Worm (Caenorhabditis elegans) whole organism, late embryonic: ENCODE data around the gene E04F6.4.

Experiments used
- C08G9.2 ChIP-seq: sonication (generic microtip); optimal IDR thresholded peaks from 2 replicates; lab custom pipeline; 2016; ENCODE audit warnings: mild to moderate bottlenecking, missing genetic modification characterization, moderate library complexity, missing compliant biosample characterization
- C38D4.7 ChIP-seq: fragments of 200-800 bp; sonication (Bioruptor generic); optimal IDR thresholded peaks from 2 replicates; lab custom pipeline; 2018; ENCODE audit warnings: mild to moderate bottlenecking, missing genetic modification characterization, moderate library complexity, missing compliant biosample characterization
- F13H6.1 ChIP-seq: sonication (generic microtip); optimal IDR thresholded peaks from 2 replicates; lab custom pipeline; 2016; ENCODE audit warnings: missing genetic modification characterization, missing compliant biosample characterization
- K02D7.2 ChIP-seq: sonication (generic microtip); optimal IDR thresholded peaks from 2 replicates; lab custom pipeline; 2017; ENCODE audit warnings: mild to moderate bottlenecking, missing genetic modification characterization, missing compliant biosample characterization
- K09A11.1 ChIP-seq: sonication (generic microtip); optimal IDR thresholded peaks from 2 replicates; lab custom pipeline; 2017; ENCODE audit warnings: antibody characterized with exemption, mild to moderate bottlenecking, missing genetic modification characterization, missing compliant biosample characterization; ENCODE audit not compliant: insufficient read depth
- T23F11.4 ChIP-seq: fragments of 200-800 bp; sonication (Bioruptor generic); optimal IDR thresholded peaks from 2 replicates; lab custom pipeline; 2018; ENCODE audit warnings: mild to moderate bottlenecking, missing genetic modification characterization, missing compliant biosample characterization
- Y22D7AL.16 ChIP-seq: sonication (generic microtip); optimal IDR thresholded peaks from 2 replicates; lab custom pipeline; 2016; ENCODE audit warnings: missing genetic modification characterization, missing compliant biosample characterization
- ahr-1 ChIP-seq: sonication (generic microtip); optimal IDR thresholded peaks from 2 replicates; lab custom pipeline; 2016; ENCODE audit warnings: missing genetic modification characterization, missing compliant biosample characterization
- ceh-22 ChIP-seq: sonication (generic microtip); optimal IDR thresholded peaks from 2 replicates; lab custom pipeline; 2017; ENCODE audit warnings: missing biosample characterization, missing genetic modification characterization
- ceh-30 ChIP-seq: fragments of 150-350 bp; optimal IDR thresholded peaks from 2 replicates; lab custom pipeline; 2014; ENCODE audit warnings: missing biosample characterization, missing genetic modification characterization
- ceh-34 ChIP-seq: sonication (generic microtip); optimal IDR thresholded peaks from 2 replicates; lab custom pipeline; 2016; ENCODE audit warnings: mild to moderate bottlenecking, missing genetic modification characterization, missing compliant biosample characterization
- ceh-45 ChIP-seq: fragments of 200-800 bp; sonication (Bioruptor generic); IDR thresholded peaks from 2 replicates; pipeline ENCODE4 v1.3.6; 2022; ENCODE audit warnings: missing genetic modification reagents, missing genetic modification characterization, missing compliant biosample characterization
- ceh-48 ChIP-seq: sonication (generic microtip); optimal IDR thresholded peaks from 2 replicates; lab custom pipeline; 2016; ENCODE audit warnings: missing genetic modification characterization, inconsistent platforms, missing compliant biosample characterization
- dve-1 ChIP-seq: sonication (generic microtip); optimal IDR thresholded peaks from 2 replicates; lab custom pipeline; 2017; ENCODE audit warnings: antibody characterized with exemption, mild to moderate bottlenecking, missing genetic modification characterization, missing compliant biosample characterization
- elt-2 ChIP-seq: sonication (generic microtip); optimal IDR thresholded peaks from 2 replicates; lab custom pipeline; 2016; ENCODE audit warnings: missing genetic modification reagents, missing genetic modification characterization, missing compliant biosample characterization
- ets-4 ChIP-seq: sonication (generic microtip); optimal IDR thresholded peaks from 2 replicates; lab custom pipeline; 2016; ENCODE audit warnings: missing genetic modification characterization, missing compliant biosample characterization
- fax-1 ChIP-seq: sonication (generic microtip); optimal IDR thresholded peaks from 2 replicates; lab custom pipeline; 2016; ENCODE audit warnings: missing genotype, missing genetic modification characterization, missing compliant biosample characterization
- fkh-6 ChIP-seq: sonication (generic microtip); optimal IDR thresholded peaks from 2 replicates; lab custom pipeline; 2016; ENCODE audit warnings: missing genetic modification characterization, missing compliant biosample characterization
- gmeb-2 ChIP-seq: sonication (generic microtip); optimal IDR thresholded peaks from 2 replicates; lab custom pipeline; 2016; ENCODE audit warnings: missing genetic modification characterization, inconsistent platforms, missing compliant biosample characterization
- hlh-15 ChIP-seq: sonication (generic microtip); optimal IDR thresholded peaks from 2 replicates; lab custom pipeline; 2016; ENCODE audit warnings: missing genetic modification characterization, missing compliant biosample characterization
- hlh-6 ChIP-seq: sonication (generic microtip); optimal IDR thresholded peaks from 2 replicates; lab custom pipeline; 2016; ENCODE audit warnings: missing genotype, missing genetic modification characterization, missing compliant biosample characterization
- hlh-8 ChIP-seq: sonication (generic microtip); optimal IDR thresholded peaks from 2 replicates; lab custom pipeline; 2016; ENCODE audit warnings: missing genotype, missing genetic modification characterization, missing compliant biosample characterization
- madf-2 ChIP-seq: sonication (generic microtip); optimal IDR thresholded peaks from 2 replicates; lab custom pipeline; 2017; ENCODE audit warnings: missing genetic modification characterization, missing compliant biosample characterization
- mec-3 ChIP-seq: sonication (generic microtip); optimal IDR thresholded peaks from 2 replicates; lab custom pipeline; 2016; ENCODE audit warnings: borderline replicate concordance, missing genetic modification characterization, missing compliant biosample characterization
- npax-4 ChIP-seq: sonication (generic microtip); optimal IDR thresholded peaks from 2 replicates; lab custom pipeline; 2016; ENCODE audit warnings: missing genetic modification characterization, missing compliant biosample characterization
- pax-1 ChIP-seq: fragments of 150-350 bp; optimal IDR thresholded peaks from 2 replicates; lab custom pipeline; 2014; ENCODE audit warnings: missing biosample characterization, missing genetic modification characterization
- pha-2 ChIP-seq: sonication (generic microtip); optimal IDR thresholded peaks from 2 replicates; lab custom pipeline; 2017; ENCODE audit warnings: mild to moderate bottlenecking, missing genetic modification characterization, missing compliant biosample characterization
- pqm-1 ChIP-seq: sonication (generic microtip); optimal IDR thresholded peaks from 2 replicates; lab custom pipeline; 2016; ENCODE audit warnings: missing genetic modification characterization, missing compliant biosample characterization
- ref-2 ChIP-seq: sonication (generic microtip); optimal IDR thresholded peaks from 2 replicates; lab custom pipeline; 2016; ENCODE audit warnings: missing genetic modification characterization, missing compliant biosample characterization
- rnt-1 ChIP-seq: sonication (generic microtip); optimal IDR thresholded peaks from 2 replicates; lab custom pipeline; 2016; ENCODE audit warnings: missing genetic modification characterization, missing compliant biosample characterization
- sdc-2 ChIP-seq: sonication (generic microtip); optimal IDR thresholded peaks from 2 replicates; lab custom pipeline; 2016; ENCODE audit warnings: missing genotype, missing genetic modification characterization, missing compliant biosample characterization
- sox-2 ChIP-seq: fragments of 200-800 bp; sonication (Bioruptor generic); IDR thresholded peaks from 2 replicates; pipeline ENCODE4 v1.3.6; 2022; ENCODE audit warnings: missing genetic modification reagents, missing genetic modification characterization, missing compliant biosample characterization
- sox-4 ChIP-seq: sonication (generic microtip); optimal IDR thresholded peaks from 2 replicates; lab custom pipeline; 2017; ENCODE audit warnings: mild to moderate bottlenecking, missing genetic modification characterization, inconsistent platforms, missing compliant biosample characterization
- tbx-2 ChIP-seq: sonication (generic microtip); optimal IDR thresholded peaks from 2 replicates; lab custom pipeline; 2016; ENCODE audit warnings: missing genetic modification characterization, missing compliant biosample characterization
- tbx-7 ChIP-seq: sonication (generic microtip); optimal IDR thresholded peaks from 2 replicates; lab custom pipeline; 2016; ENCODE audit warnings: missing genotype, missing genetic modification characterization, missing compliant biosample characterization
- ttx-3 ChIP-seq: sonication (generic microtip); optimal IDR thresholded peaks from 2 replicates; lab custom pipeline; 2016; ENCODE audit warnings: missing genetic modification reagents, missing genetic modification characterization, missing compliant biosample characterization
- zip-5 ChIP-seq: sonication (generic microtip); optimal IDR thresholded peaks from 2 replicates; lab custom pipeline; 2016; ENCODE audit warnings: missing genetic modification characterization, missing compliant biosample characterization

The E04F6.4 gene

ce11 chrII:7200051-7200599 lies 10.9 kb downstream of the E04F6.4 start, which contains the start of gene pcrg-1 (continued):
- TF ChIP-seq sdc-2 (tag; lab: Kevin White, UChicago): peak; percentile 69
- peak; percentile 85 for TF ChIP-seq madf-2
- TF ChIP-seq ahr-1 (tag; lab: Kevin White, UChicago): peak; percentile 83
- TF ChIP-seq ceh-45 (GFP tag; lab: Robert Waterston, UW): peak; percentile 84
- TF ChIP-seq hlh-8 (tag; lab: Kevin White, UChicago): peak; percentile 44
- TF ChIP-seq fax-1 (tag; lab: Kevin White, UChicago): peak; percentile 75
- no peak for TF ChIP-seq ceh-30 (tag; lab: Kevin White, UChicago)
- peak; percentile 85 for TF ChIP-seq tbx-2
- peak; percentile 77 for TF ChIP-seq ref-2 (tag; lab: Kevin White, UChicago)
- peak; percentile 76 for TF ChIP-seq C08G9.2 (tag; lab: Kevin White, UChicago)
- TF ChIP-seq ceh-34: peak; percentile 84
- TF ChIP-seq ttx-3 (tag; lab: Kevin White, UChicago): peak; percentile 77
- peak; percentile 78 for TF ChIP-seq pha-2 (tag; lab: Kevin White, UChicago)
- peak; percentile 89 for TF ChIP-seq F13H6.1 (tag; lab: Kevin White, UChicago)
- peak; percentile 39 for TF ChIP-seq mec-3 (tag; lab: Kevin White, UChicago)
- peak; percentile 52 for TF ChIP-seq ets-4 (tag; lab: Kevin White, UChicago)
- TF ChIP-seq fkh-6 (tag; lab: Kevin White, UChicago): peak; percentile 86
- peak; percentile 45 for TF ChIP-seq zip-5 (tag; lab: Kevin White, UChicago)

DNA sequence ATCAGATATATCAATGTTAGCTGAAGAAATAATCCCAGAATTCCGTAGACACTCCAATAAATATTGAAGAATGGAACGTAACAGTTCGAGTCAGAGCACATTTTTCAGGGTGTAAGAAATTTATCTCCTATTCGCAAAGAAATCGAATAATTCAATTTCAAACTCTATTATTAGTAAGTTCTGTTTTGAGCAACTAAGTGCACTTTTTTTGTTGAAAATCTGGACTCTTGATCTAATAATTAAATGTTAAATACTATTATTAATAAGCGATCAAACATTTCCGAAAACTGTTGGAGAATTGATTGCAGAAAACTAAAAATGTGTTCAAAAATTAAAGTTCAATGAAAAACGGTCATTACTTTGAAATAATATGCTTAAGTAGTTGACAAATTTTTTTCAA lies 13.9 kb downstream of the E04F6.4 start, which contains the start of gene srd-56:
Gene srd-56 (minus strand): TSS at position 101 of the 400 bp plus-strand sequence.
- TF ChIP-seq hlh-15 (tag; lab: Kevin White, UChicago) (no peak), K09A11.1 (tag; lab: Kevin White, UChicago) (no peak), ceh-22 (tag; lab: Kevin White, UChicago) (no peak), madf-2 (no peak), ceh-45 (GFP tag; lab: Robert Waterston, UW) (no peak), npax-4 (tag; lab: Kevin White, UChicago) (no peak), hlh-6 (tag; lab: Kevin White, UChicago) (no peak), pqm-1 (tag; lab: Kevin White, UChicago) (no peak), pax-1 (no peak), sox-4 (tag; lab: Kevin White, UChicago) (no peak), sox-2 (GFP tag; lab: Robert Waterston, UW) (no peak), C08G9.2 (tag; lab: Kevin White, UChicago) (no peak), dve-1 (tag; lab: Kevin White, UChicago) (no peak), fax-1 (tag; lab: Kevin White, UChicago) (no peak)

DNA sequence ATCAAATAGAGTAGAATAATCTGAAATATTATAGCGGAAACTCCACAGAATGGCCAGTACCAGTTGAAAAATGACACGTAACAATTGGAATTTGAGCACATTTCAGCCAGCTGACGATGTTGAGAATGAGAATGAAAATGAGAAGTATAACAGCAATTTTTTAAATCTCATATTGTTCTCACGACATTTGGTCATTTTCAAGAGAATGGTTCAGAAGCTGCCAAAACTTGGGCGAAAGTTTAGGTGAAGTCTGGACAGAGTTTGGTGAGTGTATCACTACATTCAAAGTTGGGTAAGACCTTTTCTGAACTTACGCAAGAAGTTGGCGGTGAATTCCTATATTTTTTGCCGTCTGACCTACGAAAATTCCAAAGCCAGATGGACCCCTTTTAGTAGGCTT lies 15.7 kb downstream of the E04F6.4 start, which contains the start of gene srd-58:
Gene srd-58 (minus strand): TSS at position 101 of the 400 bp plus-strand sequence.
- TF ChIP-seq tbx-7 (tag; lab: Kevin White, UChicago) (no peak), rnt-1 (tag; lab: Kevin White, UChicago) (no peak), elt-2 (tag; lab: Kevin White, UChicago) (no peak), C38D4.7 (GFP tag; lab: Kevin White, UChicago) (no peak)

DNA sequence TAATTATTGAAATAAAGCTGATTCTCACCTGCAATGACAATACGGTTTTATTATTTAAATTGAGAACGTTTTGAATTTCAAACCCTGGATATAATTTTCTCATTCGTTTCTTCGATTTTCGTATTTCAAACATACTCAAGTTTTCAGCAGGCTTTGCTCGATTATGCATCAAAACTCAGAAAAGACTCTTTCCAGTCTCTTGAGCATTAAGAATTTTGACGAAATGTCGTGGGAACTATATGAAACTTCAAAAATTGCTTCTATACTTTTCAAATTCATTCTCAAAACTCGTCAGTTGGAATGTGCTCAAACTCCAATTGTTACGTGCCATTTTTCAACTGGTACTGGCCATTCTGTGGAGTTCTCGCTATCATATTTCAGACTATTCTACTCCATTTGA lies 16.2 kb downstream of the E04F6.4 start, which contains the start of gene srd-59:
Gene srd-59 (plus strand): TSS at position 301 of the 400 bp plus-strand sequence.
- TF ChIP-seq gmeb-2 (tag; lab: Kevin White, UChicago) (no peak), sox-2 (GFP tag; lab: Robert Waterston, UW) (no peak), Y22D7AL.16 (no peak), npax-4 (tag; lab: Kevin White, UChicago) (no peak), hlh-6 (tag; lab: Kevin White, UChicago) (no peak), elt-2 (tag; lab: Kevin White, UChicago) (no peak), K02D7.2 (tag; lab: Kevin White, UChicago) (no peak), pax-1 (no peak), T23F11.4 (GFP tag; lab: Kevin White, UChicago) (no peak), ceh-48 (no peak)
